Worm (Caenorhabditis elegans) whole organism, late embryonic: ENCODE measurements around the gene K07E1.1.
A peak's percentile ranks its signal among the peaks of the same experiment; 100 is the strongest.

Source experiments
- K02D7.2 ChIP-seq: sonication (generic microtip); optimal IDR thresholded peaks from 2 replicates; lab custom pipeline; 2017; ENCODE audit warnings: mild to moderate bottlenecking, missing genetic modification characterization, missing compliant biosample characterization
- T23F11.4 ChIP-seq: fragments of 200-800 bp; sonication (Bioruptor generic); optimal IDR thresholded peaks from 2 replicates; lab custom pipeline; 2018; ENCODE audit warnings: mild to moderate bottlenecking, missing genetic modification characterization, missing compliant biosample characterization
- ceh-19 ChIP-seq: fragments of 200-800 bp; sonication (Bioruptor generic); optimal IDR thresholded peaks from 2 replicates; lab custom pipeline; 2018; ENCODE audit warnings: mild to moderate bottlenecking, missing genetic modification characterization, missing compliant biosample characterization
- ceh-2 ChIP-seq: sonication (generic microtip); optimal IDR thresholded peaks from 2 replicates; lab custom pipeline; 2016; ENCODE audit warnings: missing genotype, missing genetic modification characterization, missing compliant biosample characterization
- ceh-34 ChIP-seq: sonication (generic microtip); optimal IDR thresholded peaks from 2 replicates; lab custom pipeline; 2016; ENCODE audit warnings: mild to moderate bottlenecking, missing genetic modification characterization, missing compliant biosample characterization
- ceh-45 ChIP-seq: fragments of 200-800 bp; sonication (Bioruptor generic); IDR thresholded peaks from 2 replicates; pipeline ENCODE4 v1.3.6; 2022; ENCODE audit warnings: missing genetic modification reagents, missing genetic modification characterization, missing compliant biosample characterization
- ceh-48 ChIP-seq: sonication (generic microtip); optimal IDR thresholded peaks from 2 replicates; lab custom pipeline; 2016; ENCODE audit warnings: missing genetic modification characterization, inconsistent platforms, missing compliant biosample characterization
- ceh-6 ChIP-seq: fragments of 200-800 bp; sonication (Bioruptor generic); optimal IDR thresholded peaks from 2 replicates; lab custom pipeline; 2018; ENCODE audit warnings: mild to moderate bottlenecking, missing genetic modification characterization, missing compliant biosample characterization
- ceh-9 ChIP-seq: sonication (generic microtip); optimal IDR thresholded peaks from 2 replicates; lab custom pipeline; 2016; ENCODE audit warnings: mild to moderate bottlenecking, missing genetic modification characterization, inconsistent platforms, missing compliant biosample characterization
- elt-2 ChIP-seq: sonication (generic microtip); optimal IDR thresholded peaks from 2 replicates; lab custom pipeline; 2016; ENCODE audit warnings: missing genetic modification reagents, missing genetic modification characterization, missing compliant biosample characterization
- elt-4 ChIP-seq: sonication (generic microtip); optimal IDR thresholded peaks from 2 replicates; lab custom pipeline; 2016; ENCODE audit warnings: missing genetic modification characterization, missing compliant biosample characterization
- ets-4 ChIP-seq: sonication (generic microtip); optimal IDR thresholded peaks from 2 replicates; lab custom pipeline; 2016; ENCODE audit warnings: missing genetic modification characterization, missing compliant biosample characterization
- fax-1 ChIP-seq: sonication (generic microtip); optimal IDR thresholded peaks from 2 replicates; lab custom pipeline; 2016; ENCODE audit warnings: missing genotype, missing genetic modification characterization, missing compliant biosample characterization
- fkh-10 ChIP-seq: fragments of 150-350 bp; optimal IDR thresholded peaks from 2 replicates; lab custom pipeline; 2014; ENCODE audit warnings: missing biosample characterization, missing genetic modification reagents, missing genetic modification characterization
- fkh-6 ChIP-seq: sonication (generic microtip); optimal IDR thresholded peaks from 2 replicates; lab custom pipeline; 2016; ENCODE audit warnings: missing genetic modification characterization, missing compliant biosample characterization
- hlh-13 ChIP-seq: fragments of 200-800 bp; sonication (Bioruptor generic); optimal IDR thresholded peaks from 2 replicates; lab custom pipeline; 2018; ENCODE audit warnings: mild to moderate bottlenecking, missing genetic modification characterization, missing compliant biosample characterization
- hlh-6 ChIP-seq: sonication (generic microtip); optimal IDR thresholded peaks from 2 replicates; lab custom pipeline; 2016; ENCODE audit warnings: missing genotype, missing genetic modification characterization, missing compliant biosample characterization
- hlh-8 ChIP-seq: sonication (generic microtip); optimal IDR thresholded peaks from 2 replicates; lab custom pipeline; 2016; ENCODE audit warnings: missing genotype, missing genetic modification characterization, missing compliant biosample characterization
- nhr-11 ChIP-seq: fragments of 150-350 bp; optimal IDR thresholded peaks from 2 replicates; lab custom pipeline; 2014; ENCODE audit warnings: missing biosample characterization, missing genetic modification characterization
- nhr-232 ChIP-seq: sonication (generic microtip); optimal IDR thresholded peaks from 2 replicates; lab custom pipeline; 2016; ENCODE audit warnings: missing genetic modification characterization, missing compliant biosample characterization
- pat-9 ChIP-seq: fragments of 200-800 bp; sonication (Bioruptor generic); optimal IDR thresholded peaks from 2 replicates; lab custom pipeline; 2018; ENCODE audit warnings: mild to moderate bottlenecking, missing genetic modification characterization, moderate library complexity, missing compliant biosample characterization
- pha-2 ChIP-seq: sonication (generic microtip); optimal IDR thresholded peaks from 2 replicates; lab custom pipeline; 2017; ENCODE audit warnings: mild to moderate bottlenecking, missing genetic modification characterization, missing compliant biosample characterization
- pros-1 ChIP-seq: fragments of 150-350 bp; optimal IDR thresholded peaks from 2 replicates; lab custom pipeline; 2014; ENCODE audit warnings: missing biosample characterization, missing genetic modification reagents, missing genetic modification characterization
- rnt-1 ChIP-seq: sonication (generic microtip); optimal IDR thresholded peaks from 2 replicates; lab custom pipeline; 2016; ENCODE audit warnings: missing genetic modification characterization, missing compliant biosample characterization
- sox-2 ChIP-seq: fragments of 200-800 bp; sonication (Bioruptor generic); IDR thresholded peaks from 2 replicates; pipeline ENCODE4 v1.3.6; 2022; ENCODE audit warnings: missing genetic modification reagents, missing genetic modification characterization, missing compliant biosample characterization
- sox-4 ChIP-seq: sonication (generic microtip); optimal IDR thresholded peaks from 2 replicates; lab custom pipeline; 2017; ENCODE audit warnings: mild to moderate bottlenecking, missing genetic modification characterization, inconsistent platforms, missing compliant biosample characterization
- tbx-2 ChIP-seq: sonication (generic microtip); optimal IDR thresholded peaks from 2 replicates; lab custom pipeline; 2016; ENCODE audit warnings: missing genetic modification characterization, missing compliant biosample characterization
- unc-3 ChIP-seq, 2 experiments: fragments of 200-800 bp in 1 of 2; sonication (Bioruptor generic) in 1 of 2; sonication (generic microtip) in 1 of 2; conservative IDR thresholded peaks in 1 of 2; optimal IDR thresholded peaks in 1 of 2; 2 replicates each; pipeline versions ENCODE4 v1.3.6 to Lab custom; 2016 to 2022; ENCODE audit warnings: missing compliant biosample characterization in 2 of 2, missing genetic modification characterization in 2 of 2, missing genetic modification reagents in 1 of 2
- unc-42 ChIP-seq: sonication (generic microtip); optimal IDR thresholded peaks from 2 replicates; lab custom pipeline; 2016; ENCODE audit warnings: missing genotype, missing genetic modification characterization, missing compliant biosample characterization
- unc-55 ChIP-seq: sonication (generic microtip); optimal IDR thresholded peaks from 2 replicates; lab custom pipeline; 2017; ENCODE audit warnings: missing biosample characterization, missing genetic modification reagents, missing genetic modification characterization
- unc-86 ChIP-seq: sonication (generic microtip); optimal IDR thresholded peaks from 2 replicates; lab custom pipeline; 2016; ENCODE audit warnings: missing genetic modification characterization, missing compliant biosample characterization

Gene K07E1.1

ce11 chrII:4571868-4572267 is 21.0 kb downstream of the K07E1.1 start, which contains the start of gene vab-1:
Gene vab-1, plus strand, starts transcription at chrII:4572000.
- TF ChIP-seq hlh-6 (tag; lab: Kevin White, UChicago) (no peak), pros-1 (tag; lab: Kevin White, UChicago) (no peak), fkh-6 (tag; lab: Kevin White, UChicago) (no peak), elt-2 (tag; lab: Kevin White, UChicago) (no peak), unc-86 (tag; lab: Kevin White, UChicago) (no peak), tbx-2 (no peak), fkh-10 (GFP tag; lab: Kevin White, UChicago) (no peak), ceh-19 (GFP tag; lab: Kevin White, UChicago) (no peak), elt-4 (tag; lab: Kevin White, UChicago) (no peak), hlh-13 (GFP tag; lab: Kevin White, UChicago) (no peak), ceh-2 (no peak), rnt-1 (tag; lab: Kevin White, UChicago) (no peak), unc-3 (GFP tag; conservative IDR thresholded peaks at IDR 0.05; lab: Robert Waterston, UW) (no peak), unc-3 (tag; optimal IDR thresholded peaks at IDR 0.05; lab: Kevin White, UChicago) (no peak), nhr-11 (tag; lab: Kevin White, UChicago) (no peak), T23F11.4 (GFP tag; lab: Kevin White, UChicago) (no peak)

ce11 chrII:4572579-4572978 is 21.7 kb downstream of the K07E1.1 start:
- TF ChIP-seq ceh-48 (tag; lab: Kevin White, UChicago) (no peak), unc-86 (tag; lab: Kevin White, UChicago) (no peak), hlh-6 (tag; lab: Kevin White, UChicago) (no peak), elt-4 (tag; lab: Kevin White, UChicago) (no peak), ceh-6 (GFP tag; lab: Kevin White, UChicago) (no peak), ceh-9 (tag; lab: Kevin White, UChicago) (no peak), fkh-6 (tag; lab: Kevin White, UChicago) (no peak), K02D7.2 (no peak)

ce11 chrII:4573084-4573483 is 22.2 kb downstream of the K07E1.1 start:
- TF ChIP-seq ceh-34 (tag; lab: Kevin White, UChicago) (peak; percentile 64), unc-86 (tag; lab: Kevin White, UChicago) (no peak)

ce11 chrII:4574658-4575057 is 23.8 kb downstream of the K07E1.1 start:
- no peak for TF ChIP-seq sox-2 (GFP tag; lab: Robert Waterston, UW)
- peak; percentile 96 for TF ChIP-seq unc-42 (tag; lab: Kevin White, UChicago)

- TF ChIP-seq rnt-1 (tag; lab: Kevin White, UChicago) = no peak
- peak; percentile 76 for TF ChIP-seq unc-55 (GFP tag; lab: Kevin White, UChicago)
- TF ChIP-seq, all 69 proteins: peak for 1
These were observed 24.7 kb downstream of the K07E1.1 start for ce11 chrII:4575579-4575978.

ce11 chrII:4577391-4577790 is 26.5 kb downstream of the K07E1.1 start:
- peak; percentile 30 for TF ChIP-seq tbx-2
- TF ChIP-seq ceh-45 (GFP tag; lab: Robert Waterston, UW) = no peak
- TF ChIP-seq, all 69 proteins: peak for 1

- TF ChIP-seq nhr-232 (tag; lab: Kevin White, UChicago) (no peak), ets-4 (tag; lab: Kevin White, UChicago) (no peak), ceh-6 (GFP tag; lab: Kevin White, UChicago) (no peak), pha-2 (no peak), sox-4 (tag; lab: Kevin White, UChicago) (no peak), unc-3 (GFP tag; conservative IDR thresholded peaks at IDR 0.05; lab: Robert Waterston, UW) (peak; percentile 63), unc-3 (tag; optimal IDR thresholded peaks at IDR 0.05; lab: Kevin White, UChicago) (no peak), hlh-8 (tag; lab: Kevin White, UChicago) (no peak), unc-42 (tag; lab: Kevin White, UChicago) (peak; percentile 62), unc-55 (GFP tag; lab: Kevin White, UChicago) (peak; percentile 37), pat-9 (tag; lab: Kevin White, UChicago) (no peak), pros-1 (tag; lab: Kevin White, UChicago) (no peak), fax-1 (tag; lab: Kevin White, UChicago) (no peak)
- TF ChIP-seq, all 69 proteins: peak for 3
These were observed 28.5 kb downstream of the K07E1.1 start for ce11 chrII:4579375-4579774.
